Fruit fly (Drosophila melanogaster) Kc167 (cell line): ENCODE measurements around the gene CG32266.

Experiments
- Sin3A ChIP-seq: fragments of >200 bp; optimal IDR thresholded peaks from 2 replicates; lab custom pipeline; 2018; ENCODE audit warnings: missing external identifiers
- psq ChIP-seq: fragments of >200 bp; optimal IDR thresholded peaks from 2 replicates; lab custom pipeline; 2017; ENCODE audit warnings: missing external identifiers

- TF ChIP-seq Sin3A (lab: Kevin White, UChicago) (no peak), psq (no peak)
Observed at dm6 chr3L:3814010-3814833, 23.6 kb downstream of the CG32266 start, which contains the start of gene Scsalpha1.
